Fruit fly (Drosophila melanogaster): ENCODE results near the gene CG3603.

DNA sequence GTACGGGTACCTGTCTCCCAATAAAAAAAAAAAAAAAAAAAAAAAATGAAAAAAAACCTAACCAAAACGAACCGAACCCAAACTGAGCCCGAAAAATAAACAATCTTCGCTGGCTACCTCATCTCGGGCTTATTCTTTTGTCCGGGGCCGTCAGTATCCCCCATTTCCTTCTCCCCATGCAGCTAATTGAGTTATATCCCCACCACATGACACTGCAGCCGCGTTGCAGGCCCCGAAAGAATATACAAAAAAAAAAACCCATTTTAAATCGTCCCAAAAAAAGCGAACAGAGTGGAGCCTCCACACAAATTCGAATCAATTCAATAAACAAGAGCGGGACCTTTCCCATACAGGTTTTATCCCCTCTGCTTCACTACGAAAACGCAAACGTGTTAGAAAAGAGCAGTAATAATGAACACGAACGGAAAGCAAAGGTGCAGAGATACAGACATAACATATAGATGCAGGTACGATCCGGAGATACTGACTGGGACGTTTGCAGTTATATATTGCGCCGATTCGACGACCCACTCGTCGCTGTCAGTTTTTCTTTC lies 16.9 kb downstream of the CG3603 start:
- no peak for TF ChIP-seq CG8478 (optimal IDR thresholded peaks at IDR 0.05)
- TF ChIP-seq CTCF (optimal IDR thresholded peaks at IDR 0.05): no peak
